Worm (Caenorhabditis elegans): ENCODE measurements around the gene unc-80.

- TF ChIP-seq aly-1 (tag; optimal IDR thresholded peaks at IDR 0.05) (no peak), hmbx-1 (tag; optimal IDR thresholded peaks at IDR 0.05) (no peak), tra-4 (tag; optimal IDR thresholded peaks at IDR 0.05) (no peak), ama-1 (optimal IDR thresholded peaks at IDR 0.05) (no peak), tbx-37 (GFP tag; conservative IDR thresholded peaks at IDR 0.05) (no peak), B0310.2 (tag; optimal IDR thresholded peaks at IDR 0.05) (no peak)
Measured at ce11 chrV:20870633-20871032, 8.8 kb upstream of the unc-80 start.
